Worm (Caenorhabditis elegans) whole organism, L1 larva: ENCODE results near the gene ttr-1.

Experiments
- aly-2 ChIP-seq: fragments of 150-350 bp; optimal IDR thresholded peaks from 2 replicates; lab custom pipeline; 2014; ENCODE audit warnings: missing biosample characterization, missing genetic modification characterization
- elt-2 ChIP-seq: sonication (generic microtip); optimal IDR thresholded peaks from 2 replicates; lab custom pipeline; 2016; ENCODE audit warnings: missing genetic modification characterization, mild to moderate bottlenecking, inconsistent platforms, missing compliant biosample characterization, missing genetic modification reagents
- lin-14 ChIP-seq: fragments of 200-800 bp; sonication (Bioruptor generic); optimal IDR thresholded peaks from 2 replicates; lab custom pipeline; 2018; ENCODE audit warnings: mild to moderate bottlenecking, missing genetic modification characterization, moderate library complexity, missing compliant biosample characterization
- mep-1 ChIP-seq: fragments of 150-350 bp; optimal IDR thresholded peaks from 2 replicates; lab custom pipeline; 2014; ENCODE audit warnings: missing biosample characterization, missing genetic modification characterization
- nhr-237 ChIP-seq: fragments of 150-350 bp; optimal IDR thresholded peaks from 2 replicates; lab custom pipeline; 2014; ENCODE audit warnings: missing biosample characterization, missing genetic modification characterization
- snpc-4 ChIP-seq: fragments of 150-350 bp; optimal IDR thresholded peaks from 2 replicates; lab custom pipeline; 2014; ENCODE audit warnings: missing biosample characterization, missing genetic modification characterization

DNA sequence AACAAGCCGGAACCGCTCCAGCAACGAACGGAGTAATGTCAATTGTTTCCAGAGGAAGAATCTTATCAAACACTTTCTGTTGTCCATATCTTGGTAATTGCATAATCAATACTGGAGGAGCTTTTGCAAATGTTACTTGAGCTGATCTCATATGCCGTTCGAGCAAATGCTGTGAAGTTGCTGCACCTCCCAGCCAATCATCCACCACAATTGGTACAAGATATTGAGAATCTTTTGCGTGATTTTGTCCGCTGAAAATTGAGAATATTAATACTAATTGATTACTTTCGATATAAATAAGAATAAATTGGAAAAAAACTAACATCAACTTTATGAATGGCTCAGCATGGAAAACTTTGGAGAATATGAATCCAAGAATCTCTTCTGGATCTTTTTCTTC is 29.2 kb upstream of the ttr-1 start:
- TF ChIP-seq lin-14 (GFP tag; lab: Kevin White, UChicago) (no peak), mep-1 (tag; lab: Kevin White, UChicago) (no peak), snpc-4 (no peak), aly-2 (tag; lab: Kevin White, UChicago) (no peak), nhr-237 (no peak), elt-2 (tag; lab: Kevin White, UChicago) (no peak)
